Worm (Caenorhabditis elegans) whole organism, L2 larva: ENCODE results near the gene gmps-1.

Source experiments
- ama-1 ChIP-seq: fragments of 150-350 bp; optimal IDR thresholded peaks from 2 replicates; lab custom pipeline; 2018; ENCODE audit warnings: inconsistent platforms
- blmp-1 ChIP-seq: sonication (generic microtip); optimal IDR thresholded peaks from 2 replicates; lab custom pipeline; 2017; ENCODE audit warnings: missing genetic modification characterization, mild to moderate bottlenecking, missing compliant biosample characterization, antibody characterized with exemption, moderate library complexity; ENCODE audit not compliant: insufficient read depth
- lin-39 ChIP-seq: fragments of 150-350 bp; optimal IDR thresholded peaks from 2 replicates; lab custom pipeline; 2014; ENCODE audit warnings: missing biosample characterization, missing genetic modification reagents, missing genetic modification characterization
- lsy-2 ChIP-seq, 2 experiments: fragments of 150-350 bp in 1 of 2; sonication (generic microtip) in 1 of 2; optimal IDR thresholded peaks; 2 replicates each; lab custom pipeline; 2014 to 2017; ENCODE audit warnings: missing biosample characterization in 2 of 2, missing genetic modification characterization in 2 of 2
- mab-5 ChIP-seq: fragments of 150-350 bp; optimal IDR thresholded peaks from 2 replicates; lab custom pipeline; 2014; ENCODE audit warnings: missing biosample characterization, missing genetic modification characterization
- mdl-1 ChIP-seq, 2 experiments: fragments of 150-350 bp in 1 of 2; sonication (generic microtip) in 1 of 2; optimal IDR thresholded peaks; 2 replicates each; lab custom pipeline; 2017; ENCODE audit warnings: missing biosample characterization in 2 of 2, missing genetic modification characterization in 2 of 2
- peb-1 ChIP-seq: fragments of 150-350 bp; optimal IDR thresholded peaks from 2 replicates; lab custom pipeline; 2014; ENCODE audit warnings: missing biosample characterization, missing genetic modification characterization
- ztf-11 ChIP-seq: sonication (generic microtip); optimal IDR thresholded peaks from 2 replicates; lab custom pipeline; 2017; ENCODE audit warnings: missing biosample characterization, missing genetic modification characterization

DNA sequence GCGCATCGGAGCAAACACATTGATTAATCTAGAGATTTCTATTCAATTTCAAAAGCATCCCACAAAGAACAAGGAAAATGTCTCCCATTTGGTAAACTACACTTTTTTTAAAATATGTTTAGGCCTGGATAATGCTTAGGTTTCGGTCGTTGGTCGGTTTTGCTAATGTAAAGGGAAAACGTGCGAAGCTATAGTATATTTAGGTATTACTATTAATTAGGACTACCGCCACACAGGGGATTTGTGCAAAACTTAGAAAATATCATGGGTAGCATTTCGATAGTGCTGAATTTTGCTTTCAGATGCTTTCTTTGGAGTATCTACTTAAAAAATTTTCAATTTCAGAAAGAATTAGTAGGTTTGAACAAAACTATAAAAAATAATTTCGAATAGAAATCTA is 44.5 kb upstream of the gmps-1 start:
- TF ChIP-seq lin-39 (no peak), blmp-1 (no peak), mdl-1 (tag; optimal IDR thresholded peaks at IDR 0.05; lab: Kevin White, UChicago) (no peak), peb-1 (tag; lab: Kevin White, UChicago) (no peak), ama-1 (lab: Kevin White, UChicago) (no peak), lsy-2 (tag; optimal IDR thresholded peaks at IDR 0.05; lab: Kevin White, UChicago) (no peak), ztf-11 (tag; lab: Kevin White, UChicago) (no peak), mab-5 (tag; lab: Kevin White, UChicago) (no peak)
